Worm (Caenorhabditis elegans) whole organism, L4/young adult: ENCODE results near the gene C45B2.3.

ENCODE experiments used
- dao-5 ChIP-seq: sonication (generic microtip); optimal IDR thresholded peaks from 2 replicates; lab custom pipeline; 2016; ENCODE audit warnings: missing genotype, missing genetic modification characterization, moderate library complexity, missing compliant biosample characterization
- him-1 ChIP-seq: sonication (generic microtip); optimal IDR thresholded peaks from 2 replicates; lab custom pipeline; 2016; ENCODE audit warnings: missing genotype, missing genetic modification reagents, missing genetic modification characterization, missing compliant biosample characterization

DNA sequence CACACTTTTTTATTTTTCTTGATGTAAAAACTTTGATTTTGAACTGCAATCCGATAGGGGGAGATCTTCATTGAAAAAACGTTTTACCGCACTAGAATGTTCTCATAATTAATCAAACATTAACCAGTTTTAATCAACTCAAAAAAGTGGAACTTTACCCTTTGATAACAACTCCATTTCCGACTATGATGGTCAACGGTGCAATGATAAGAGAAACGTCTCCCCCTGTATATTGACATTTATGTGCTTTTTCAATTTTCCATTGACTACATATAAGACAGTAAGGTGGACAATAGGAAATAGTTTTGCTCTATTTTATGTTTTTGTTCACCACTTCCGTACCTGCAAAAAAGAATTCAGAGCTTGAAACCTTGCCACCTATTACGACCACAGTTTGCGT is 15.7 kb downstream of the C45B2.3 start:
- TF ChIP-seq dao-5 (tag; lab: Kevin White, UChicago), result no peak
- no peak for TF ChIP-seq him-1 (tag; lab: Kevin White, UChicago)
